Fruit fly (Drosophila melanogaster) whole organism, embryonic: Measurements from ENCODE around the gene CG31883.

Experiments used
- BtbVII ChIP-seq: fragments of 200-800 bp; sonication (Bioruptor generic); optimal IDR thresholded peaks from 3 replicates; lab custom pipeline; 2017; ENCODE audit warnings: missing biosample characterization, mild to moderate bottlenecking, missing genetic modification characterization
- CG11695 ChIP-seq: fragments of 200-800 bp; sonication (Bioruptor generic); IDR thresholded peaks from 3 replicates; pipeline ENCODE4 v1.3.6; 2022; ENCODE audit warnings: missing biosample characterization, missing genetic modification characterization
- CG12769 ChIP-seq: fragments of 200-800 bp; sonication (Bioruptor generic); optimal IDR thresholded peaks from 2 replicates; lab custom pipeline; 2019; ENCODE audit warnings: missing biosample characterization, mild to moderate bottlenecking, missing genetic modification characterization, moderate library complexity
- CG13296 ChIP-seq: fragments of 200-800 bp; sonication (Bioruptor generic); optimal IDR thresholded peaks from 3 replicates; lab custom pipeline; 2018; ENCODE audit warnings: missing biosample characterization, mild to moderate bottlenecking, missing genetic modification characterization
- CG14441 ChIP-seq: fragments of 200-800 bp; sonication (Bioruptor generic); IDR thresholded peaks from 2 replicates; pipeline ENCODE4 v1.3.6; 2022; ENCODE audit warnings: missing biosample characterization, missing genetic modification characterization
- CG15269 ChIP-seq: fragments of 200-800 bp; sonication (Bioruptor generic); optimal IDR thresholded peaks from 2 replicates; lab custom pipeline; 2018; ENCODE audit warnings: missing biosample characterization, mild to moderate bottlenecking, missing genetic modification characterization, moderate library complexity
- CG15514 ChIP-seq: fragments of 200-800 bp; sonication (Bioruptor generic); optimal IDR thresholded peaks from 3 replicates; lab custom pipeline; 2017; ENCODE audit warnings: missing biosample characterization, missing genetic modification characterization, mild to moderate bottlenecking, moderate library complexity, missing genetic modification reagents
- CG18011 ChIP-seq: fragments of 200-800 bp; sonication (Bioruptor generic); optimal IDR thresholded peaks from 2 replicates; lab custom pipeline; 2017; ENCODE audit warnings: missing biosample characterization, missing genetic modification characterization, mild to moderate bottlenecking, moderate library complexity, missing genotype
- CG2120 ChIP-seq: fragments of 200-800 bp; sonication (Bioruptor generic); optimal IDR thresholded peaks from 3 replicates; lab custom pipeline; 2016; ENCODE audit warnings: missing biosample characterization, missing genetic modification characterization
- CG3163 ChIP-seq: fragments of 200-800 bp; sonication (Bioruptor generic); optimal IDR thresholded peaks from 3 replicates; lab custom pipeline; 2016; ENCODE audit warnings: missing biosample characterization, missing genetic modification characterization
- CG3847 ChIP-seq: fragments of 200-800 bp; sonication (Bioruptor generic); IDR thresholded peaks from 2 replicates; pipeline ENCODE4 v1.3.6; 2022; ENCODE audit warnings: missing biosample characterization, missing genetic modification characterization
- CG4328 ChIP-seq: fragments of 200-800 bp; sonication (Bioruptor generic); optimal IDR thresholded peaks from 3 replicates; lab custom pipeline; 2017; ENCODE audit warnings: missing biosample characterization, missing genetic modification reagents, missing genetic modification characterization
- CG4617 ChIP-seq: fragments of 200-800 bp; sonication (Bioruptor generic); optimal IDR thresholded peaks from 3 replicates; lab custom pipeline; 2016; ENCODE audit warnings: missing biosample characterization, missing genetic modification characterization, borderline replicate concordance
- CG4730 ChIP-seq: fragments of 200-800 bp; sonication (Bioruptor generic); IDR thresholded peaks from 2 replicates; pipeline ENCODE4 v1.3.6; 2022; ENCODE audit warnings: missing biosample characterization, missing genetic modification characterization
- CG5180 ChIP-seq: fragments of 200-800 bp; sonication (Bioruptor generic); optimal IDR thresholded peaks from 3 replicates; lab custom pipeline; 2017; ENCODE audit warnings: missing biosample characterization, missing genetic modification characterization, mild to moderate bottlenecking, moderate library complexity, missing genetic modification reagents
- CG6683 ChIP-seq: fragments of 200-800 bp; sonication (Bioruptor generic); optimal IDR thresholded peaks from 2 replicates; lab custom pipeline; 2017; ENCODE audit warnings: missing biosample characterization, mild to moderate bottlenecking, missing genetic modification characterization, missing genetic modification reagents
- CG6765 ChIP-seq: fragments of 200-800 bp; sonication (Bioruptor generic); optimal IDR thresholded peaks from 3 replicates; lab custom pipeline; 2017; ENCODE audit warnings: missing biosample characterization, mild to moderate bottlenecking, missing genetic modification characterization
- CG7372 ChIP-seq: fragments of 200-800 bp; sonication (Bioruptor generic); IDR thresholded peaks from 2 replicates; pipeline ENCODE4 v1.3.6; 2022; ENCODE audit warnings: missing biosample characterization, missing genetic modification characterization
- CHES-1-like ChIP-seq: fragments of 200-800 bp; sonication (Bioruptor generic); optimal IDR thresholded peaks from 2 replicates; lab custom pipeline; 2016; ENCODE audit warnings: missing biosample characterization, missing genetic modification characterization
- CoRest ChIP-seq: fragments of 200-800 bp; sonication (Bioruptor generic); optimal IDR thresholded peaks from 3 replicates; lab custom pipeline; 2018; ENCODE audit warnings: missing biosample characterization, mild to moderate bottlenecking, missing genetic modification characterization, moderate library complexity
- Dp ChIP-seq: fragments of 200-800 bp; sonication (Bioruptor generic); optimal IDR thresholded peaks from 2 replicates; lab custom pipeline; 2018; ENCODE audit warnings: missing biosample characterization, mild to moderate bottlenecking, missing genetic modification characterization, moderate library complexity
- E2f2 ChIP-seq: fragments of 200-800 bp; sonication (Bioruptor generic); IDR thresholded peaks from 2 replicates; pipeline ENCODE4 v1.3.6; 2022; ENCODE audit warnings: missing biosample characterization, missing genetic modification characterization
- Fer1 ChIP-seq: fragments of 200-800 bp; sonication (Bioruptor generic); optimal IDR thresholded peaks from 2 replicates; lab custom pipeline; 2017; ENCODE audit warnings: missing biosample characterization, mild to moderate bottlenecking, missing genetic modification characterization
- Gug ChIP-seq: fragments of 200-800 bp; sonication (Bioruptor generic); IDR thresholded peaks from 4 replicates; pipeline ENCODE4 v1.3.6; 2022; ENCODE audit warnings: missing biosample characterization, missing genetic modification characterization
- HLH54F ChIP-seq: fragments of 200-800 bp; sonication (Bioruptor generic); optimal IDR thresholded peaks from 3 replicates; lab custom pipeline; 2016; ENCODE audit warnings: missing biosample characterization, missing genetic modification characterization
- Hey ChIP-seq: fragments of 200-800 bp; sonication (Bioruptor generic); optimal IDR thresholded peaks from 3 replicates; lab custom pipeline; 2018; ENCODE audit warnings: missing biosample characterization, mild to moderate bottlenecking, missing genetic modification characterization
- Hmr ChIP-seq: fragments of 200-800 bp; sonication (Bioruptor generic); optimal IDR thresholded peaks from 3 replicates; lab custom pipeline; 2017; ENCODE audit warnings: mild to moderate bottlenecking, missing biosample characterization, missing genetic modification reagents, missing genetic modification characterization
- MTF-1 ChIP-seq: fragments of 200-800 bp; sonication (Bioruptor generic); optimal IDR thresholded peaks from 2 replicates; lab custom pipeline; 2018; ENCODE audit warnings: missing biosample characterization, mild to moderate bottlenecking, missing genetic modification characterization, borderline replicate concordance
- PHDP ChIP-seq: fragments of 200-800 bp; sonication (Bioruptor generic); optimal IDR thresholded peaks from 3 replicates; lab custom pipeline; 2018; ENCODE audit warnings: missing biosample characterization, mild to moderate bottlenecking, missing genetic modification characterization, moderate library complexity
- Rfx ChIP-seq: fragments of 200-800 bp; sonication (Bioruptor generic); IDR thresholded peaks from 2 replicates; pipeline ENCODE4 v1.3.6; 2022; ENCODE audit warnings: missing biosample characterization, missing genetic modification characterization
- abd-A ChIP-seq: fragments of 200-800 bp; sonication (Bioruptor generic); optimal IDR thresholded peaks from 3 replicates; lab custom pipeline; 2019; ENCODE audit warnings: missing biosample characterization, mild to moderate bottlenecking, missing genetic modification characterization, moderate library complexity
- caup ChIP-seq: fragments of 200-800 bp; sonication (Bioruptor generic); optimal IDR thresholded peaks from 3 replicates; lab custom pipeline; 2017; ENCODE audit warnings: missing biosample characterization, mild to moderate bottlenecking, missing genetic modification characterization, moderate library complexity; ENCODE audit not compliant: severe bottlenecking
- crc ChIP-seq: fragments of 200-800 bp; sonication (Bioruptor generic); optimal IDR thresholded peaks from 2 replicates; lab custom pipeline; 2016; ENCODE audit warnings: missing biosample characterization, missing genetic modification characterization
- her ChIP-seq: fragments of 200-800 bp; sonication (Bioruptor generic); optimal IDR thresholded peaks from 2 replicates; lab custom pipeline; 2016; ENCODE audit warnings: missing biosample characterization, missing genetic modification characterization
- klu ChIP-seq: fragments of 200-800 bp; sonication (Bioruptor generic); IDR thresholded peaks from 2 replicates; pipeline ENCODE4 v1.3.6; 2022; ENCODE audit warnings: missing biosample characterization, missing genetic modification characterization
- mirr ChIP-seq: fragments of 200-800 bp; sonication (Bioruptor generic); optimal IDR thresholded peaks from 3 replicates; lab custom pipeline; 2018; ENCODE audit warnings: missing biosample characterization, mild to moderate bottlenecking, missing genetic modification characterization
- org-1 ChIP-seq: fragments of 200-800 bp; sonication (Bioruptor generic); optimal IDR thresholded peaks from 2 replicates; lab custom pipeline; 2017; ENCODE audit warnings: missing biosample characterization, missing genetic modification characterization
- p53 ChIP-seq: fragments of 200-800 bp; sonication (Bioruptor generic); optimal IDR thresholded peaks from 2 replicates; lab custom pipeline; 2016; ENCODE audit warnings: missing biosample characterization, missing genetic modification characterization
- pan ChIP-seq, 4 experiments: fragments of >200 bp in 3 of 4; fragments of 200-800 bp in 1 of 4; sonication (Bioruptor generic) in 1 of 4; optimal IDR thresholded peaks in 3 of 4; IDR thresholded peaks in 1 of 4; 2 replicates each; pipeline versions ENCODE4 v1.3.6 to Lab custom; 2017 to 2022; ENCODE audit warnings: missing biosample characterization in 2 of 4, missing genetic modification characterization in 2 of 4, mixed read lengths in 1 of 4
- pho ChIP-seq: fragments of 200-800 bp; sonication (Bioruptor generic); optimal IDR thresholded peaks from 2 replicates; lab custom pipeline; 2016; ENCODE audit warnings: missing biosample characterization, missing genetic modification characterization
- pnt ChIP-seq: fragments of 200-800 bp; sonication (Bioruptor generic); optimal IDR thresholded peaks from 3 replicates; lab custom pipeline; 2016; ENCODE audit warnings: missing biosample characterization, missing genetic modification characterization
- sc ChIP-seq, 3 experiments: fragments of >200 bp in 2 of 3; fragments of 200-800 bp in 1 of 3; sonication (Bioruptor generic) in 1 of 3; optimal IDR thresholded peaks; 2 replicates in 2 of 3; 3 replicates in 1 of 3; lab custom pipeline; 2017; ENCODE audit warnings: mild to moderate bottlenecking in 1 of 3, missing biosample characterization in 1 of 3, missing genetic modification characterization in 1 of 3, missing genetic modification reagents in 1 of 3
- sd ChIP-seq: fragments of 200-800 bp; sonication (Bioruptor generic); optimal IDR thresholded peaks from 3 replicates; lab custom pipeline; 2018; ENCODE audit warnings: missing biosample characterization, mild to moderate bottlenecking, missing genetic modification characterization, moderate library complexity
- so ChIP-seq: fragments of 200-800 bp; sonication (Bioruptor generic); IDR thresholded peaks from 3 replicates; pipeline ENCODE4 v1.3.6; 2022; ENCODE audit warnings: missing biosample characterization, missing genetic modification characterization
- tio ChIP-seq: fragments of 200-800 bp; sonication (Bioruptor generic); optimal IDR thresholded peaks from 2 replicates; lab custom pipeline; 2017; ENCODE audit warnings: missing biosample characterization, missing genetic modification characterization, inconsistent platforms
- zfh2 ChIP-seq: fragments of 200-800 bp; sonication (Bioruptor generic); optimal IDR thresholded peaks from 2 replicates; lab custom pipeline; 2016; ENCODE audit warnings: missing biosample characterization, missing genetic modification characterization

Gene CG31883

DNA sequence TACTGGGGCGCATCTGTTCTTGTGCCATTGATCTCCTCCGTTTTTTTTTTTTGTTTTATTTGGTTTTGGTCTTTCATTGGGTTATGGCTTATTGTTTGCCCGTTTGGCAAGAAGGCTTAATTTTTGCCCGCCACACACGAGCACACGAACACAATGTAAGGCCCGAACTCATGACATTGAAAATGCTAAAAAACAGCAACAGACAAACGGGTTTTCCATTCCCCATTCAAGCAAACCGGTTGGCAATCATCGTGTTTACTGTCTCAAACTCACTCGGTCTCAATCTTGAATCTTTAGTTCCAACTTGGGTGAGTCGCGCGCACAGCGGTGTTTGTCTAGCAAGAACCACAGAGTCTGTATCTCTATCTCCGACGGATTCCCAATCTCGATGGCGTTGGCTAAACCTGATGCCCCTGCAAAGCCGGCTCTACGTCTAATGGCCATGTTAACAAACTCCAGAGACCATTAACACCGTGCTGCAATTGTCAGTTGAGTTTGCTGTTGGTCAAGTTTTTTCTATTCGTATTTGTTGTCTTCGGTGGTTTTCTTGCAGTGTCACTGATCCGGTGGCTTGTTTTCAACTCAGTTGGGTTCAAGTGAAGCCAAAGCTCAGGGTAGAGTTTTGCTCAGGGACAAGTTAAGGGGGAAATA is 19.6 kb upstream of the CG31883 start (continued):
- TF ChIP-seq abd-A = peak; percentile 48
- TF ChIP-seq CG12769 (tag; lab: Kevin White, UChicago) = peak; percentile 87
- TF ChIP-seq zfh2 = no peak

DNA sequence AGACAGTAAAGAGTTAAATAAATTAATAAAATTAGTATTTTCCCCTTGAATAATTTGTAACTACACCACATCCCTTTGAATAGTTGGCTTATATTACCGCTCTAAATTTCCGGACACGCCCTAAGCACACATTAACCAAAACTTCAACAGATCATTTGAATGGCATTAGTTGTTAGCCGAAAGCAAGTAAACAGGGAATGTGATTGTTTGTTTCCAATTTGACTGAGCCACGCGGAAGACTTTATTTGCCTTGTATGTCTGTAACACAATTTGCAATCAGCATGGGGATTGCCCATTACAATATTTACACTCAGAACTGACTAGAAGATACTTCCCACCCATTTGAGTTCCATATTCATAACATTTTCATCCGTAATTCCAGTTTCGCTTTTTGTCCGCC is 18.7 kb upstream of the CG31883 start:
- TF ChIP-seq sd (tag; lab: Kevin White, UChicago) (no peak), CG5180 (GFP tag; lab: Kevin White, UChicago) (peak; percentile 12), CG2120 (GFP tag; lab: Kevin White, UChicago) (peak; percentile 47), Hmr (peak; percentile 68), org-1 (peak; percentile 11), Dp (GFP tag; lab: Kevin White, UChicago) (no peak), CG4617 (GFP tag; lab: Kevin White, UChicago) (no peak), pan (optimal IDR thresholded peaks at IDR 0.05; lab: Kevin White, UChicago) (no peak), pan (GFP tag; optimal IDR thresholded peaks at IDR 0.05 in 1 of 2, IDR thresholded peaks at IDR 0.05 in 1 of 2) (peak in 1 of 2 experiments; percentile 5), CG15269 (tag; lab: Kevin White, UChicago) (peak; percentile 14), pnt (GFP tag; lab: Kevin White, UChicago) (no peak), CG6683 (GFP tag; lab: Kevin White, UChicago) (peak; percentile 11), so (0 out of 3 replicates have a peak, but pooled peaks have one; percentile 57), tio (GFP tag; lab: Kevin White, UChicago) (no peak), CG6765 (GFP tag; lab: Kevin White, UChicago) (peak; percentile 60), CG3163 (GFP tag; lab: Kevin White, UChicago) (no peak), mirr (GFP tag; lab: Kevin White, UChicago) (peak; percentile 83), HLH54F (no peak), her (GFP tag; lab: Kevin White, UChicago) (no peak), klu (GFP tag; lab: Robert Waterston, UW) (no peak), Gug (GFP tag; lab: Robert Waterston, UW) (no peak), Rfx (GFP tag; lab: Robert Waterston, UW) (peak; percentile 51; the same call in 1 of the 2 replicates), CG14441 (GFP tag; lab: Robert Waterston, UW) (0 out of 2 replicates have a peak, but pooled peaks have one; percentile 11), CG15514 (peak; percentile 70), CG13296 (GFP tag; lab: Kevin White, UChicago) (peak; percentile 77), Hey (tag; lab: Kevin White, UChicago) (no peak), CG11695 (0 out of 3 replicates have a peak, but pooled peaks have one; percentile 6), BtbVII (GFP tag; lab: Kevin White, UChicago) (peak; percentile 65), caup (GFP tag; lab: Kevin White, UChicago) (peak; percentile 60), sc (optimal IDR thresholded peaks at IDR 0.05; lab: Kevin White, UChicago) (no peak), sc (GFP tag; optimal IDR thresholded peaks at IDR 0.05; lab: Kevin White, UChicago) (peak; percentile 1), Fer1 (GFP tag; lab: Kevin White, UChicago) (peak; percentile 72), CG4328 (GFP tag; lab: Kevin White, UChicago) (peak; percentile 4), pho (GFP tag; lab: Kevin White, UChicago) (peak; percentile 21), CG18011 (GFP tag; lab: Kevin White, UChicago) (peak; percentile 13), CG7372 (GFP tag; lab: Robert Waterston, UW) (no peak), E2f2 (GFP tag; lab: Robert Waterston, UW) (peak; percentile 35), CG4730 (GFP tag; lab: Robert Waterston, UW) (0 out of 2 replicates have a peak, but pooled peaks have one; percentile 4), CHES-1-like (GFP tag; lab: Kevin White, UChicago) (peak; percentile 16), CG3847 (GFP tag; lab: Robert Waterston, UW) (0 out of 2 replicates have a peak, but pooled peaks have one; percentile 24), CoRest (tag; lab: Kevin White, UChicago) (peak; percentile 4), crc (GFP tag; lab: Kevin White, UChicago) (no peak), MTF-1 (no peak), p53 (GFP tag; lab: Kevin White, UChicago) (no peak), PHDP (tag; lab: Kevin White, UChicago) (peak; percentile 38)
